Fruit fly (Drosophila melanogaster) whole organism, wandering third instar larva: ENCODE measurements around the gene CG3638.

Experiments used
- Abd-B ChIP-seq: fragments of >200 bp; optimal IDR thresholded peaks from 2 replicates; lab custom pipeline; 2017; ENCODE audit warnings: missing biosample characterization, missing genetic modification characterization
- CG32264 ChIP-seq: fragments of 200-800 bp; sonication (Bioruptor generic); optimal IDR thresholded peaks from 2 replicates; lab custom pipeline; 2016; ENCODE audit warnings: missing biosample characterization, missing genetic modification characterization
- CG9705 ChIP-seq: fragments of 200-800 bp; sonication (Bioruptor generic); optimal IDR thresholded peaks from 2 replicates; lab custom pipeline; 2018; ENCODE audit warnings: missing biosample characterization, mild to moderate bottlenecking, missing genetic modification characterization
- CrebA ChIP-seq: fragments of 200-800 bp; sonication (Bioruptor generic); optimal IDR thresholded peaks from 2 replicates; lab custom pipeline; 2016; ENCODE audit warnings: missing biosample characterization, mild to moderate bottlenecking, missing genetic modification characterization, borderline replicate concordance
- Dfd ChIP-seq: fragments of >200 bp; optimal IDR thresholded peaks from 2 replicates; lab custom pipeline; 2017; ENCODE audit warnings: missing biosample characterization, missing genetic modification characterization
- Dif ChIP-seq: fragments of 200-275, 200-300 bp; sonication (Bioruptor generic); optimal IDR thresholded peaks from 2 replicates; lab custom pipeline; 2018; ENCODE audit warnings: missing biosample characterization, missing genetic modification characterization; ENCODE audit not compliant: partially characterized antibody
- GATAd ChIP-seq: sonication (Bioruptor generic); optimal IDR thresholded peaks from 2 replicates; lab custom pipeline; 2016; ENCODE audit warnings: missing biosample characterization, missing genetic modification characterization
- HLH106 ChIP-seq: fragments of 200-800 bp; optimal IDR thresholded peaks from 3 replicates; lab custom pipeline; 2019; ENCODE audit warnings: missing biosample characterization, mild to moderate bottlenecking, missing genetic modification characterization, moderate library complexity
- Hnf4 ChIP-seq: fragments of 200-800 bp; sonication (Bioruptor generic); optimal IDR thresholded peaks from 2 replicates; lab custom pipeline; 2016; ENCODE audit warnings: missing biosample characterization, mild to moderate bottlenecking, missing genetic modification characterization
- Hr78 ChIP-seq: fragments of >200 bp; optimal IDR thresholded peaks from 2 replicates; lab custom pipeline; 2017; ENCODE audit warnings: missing biosample characterization, missing genetic modification characterization
- Hr83 ChIP-seq: fragments of 200-300 bp; sonication (Bioruptor generic); optimal IDR thresholded peaks from 2 replicates; lab custom pipeline; 2016; ENCODE audit warnings: missing biosample characterization, mild to moderate bottlenecking, missing genetic modification characterization, moderate library complexity; ENCODE audit not compliant: poor library complexity, severe bottlenecking
- Jra ChIP-seq: sonication (Bioruptor generic); optimal IDR thresholded peaks from 2 replicates; lab custom pipeline; 2016; ENCODE audit warnings: missing biosample characterization, missing genetic modification characterization
- Mio ChIP-seq: sonication (Bioruptor generic); optimal IDR thresholded peaks from 2 replicates; lab custom pipeline; 2016; ENCODE audit warnings: missing biosample characterization, missing genetic modification characterization
- Myc ChIP-seq: fragments of >200 bp; optimal IDR thresholded peaks from 2 replicates; lab custom pipeline; 2017
- N ChIP-seq: fragments of >200 bp; optimal IDR thresholded peaks from 2 replicates; lab custom pipeline; 2018; ENCODE audit warnings: missing biosample characterization, missing external identifiers, missing genetic modification characterization
- OdsH ChIP-seq: fragments of 200-800 bp; sonication (Bioruptor generic); optimal IDR thresholded peaks from 2 replicates; lab custom pipeline; 2016; ENCODE audit warnings: missing biosample characterization, mild to moderate bottlenecking, missing genetic modification characterization
- Rel ChIP-seq, 2 experiments: fragments of 200-800 bp; sonication (Bioruptor generic) in 1 of 2; optimal IDR thresholded peaks; 2 replicates in 1 of 2; 3 replicates in 1 of 2; lab custom pipeline; 2016 to 2019; ENCODE audit warnings: mild to moderate bottlenecking in 2 of 2, missing biosample characterization in 2 of 2, missing genetic modification characterization in 2 of 2, moderate library complexity in 1 of 2
- Sp1 ChIP-seq: fragments of 200-800 bp; sonication (Bioruptor generic); optimal IDR thresholded peaks from 3 replicates; lab custom pipeline; 2019; ENCODE audit warnings: missing biosample characterization, mild to moderate bottlenecking, missing genetic modification characterization, moderate library complexity
- Vsx2 ChIP-seq: fragments of 200-300, 225-300 bp; sonication (Bioruptor generic); optimal IDR thresholded peaks from 2 replicates; lab custom pipeline; 2018; ENCODE audit warnings: missing biosample characterization, missing genetic modification characterization; ENCODE audit not compliant: partially characterized antibody
- br ChIP-seq: fragments of 200-800 bp; sonication (Bioruptor generic); optimal IDR thresholded peaks from 2 replicates; lab custom pipeline; 2016; ENCODE audit warnings: missing biosample characterization, missing genetic modification characterization
- brk ChIP-seq: fragments of 200-800 bp; sonication (Bioruptor generic); optimal IDR thresholded peaks from 2 replicates; lab custom pipeline; 2016; ENCODE audit warnings: missing biosample characterization, mild to moderate bottlenecking, missing genetic modification characterization
- dl ChIP-seq, 2 experiments: fragments of 175-275, 200-275 bp in 1 of 2; fragments of 200-275 bp in 1 of 2; sonication (Bioruptor generic); optimal IDR thresholded peaks; lab custom pipeline; 2018; ENCODE audit warnings: mild to moderate bottlenecking in 2 of 2, missing biosample characterization in 2 of 2, missing genetic modification characterization in 2 of 2, moderate library complexity in 2 of 2; ENCODE audit not compliant: partially characterized antibody in 2 of 2, insufficient read depth in 1 of 2
- dmrt93B ChIP-seq: fragments of 200-800 bp; sonication (Bioruptor generic); optimal IDR thresholded peaks from 2 replicates; lab custom pipeline; 2018; ENCODE audit warnings: missing biosample characterization, mild to moderate bottlenecking, missing genetic modification characterization
- dsf ChIP-seq: sonication (Bioruptor generic); optimal IDR thresholded peaks from 2 replicates; lab custom pipeline; 2016; ENCODE audit warnings: missing biosample characterization, missing genetic modification characterization, borderline replicate concordance
- ey ChIP-seq: fragments of 200-800 bp; sonication (Bioruptor generic); optimal IDR thresholded peaks from 2 replicates; lab custom pipeline; 2016; ENCODE audit warnings: missing biosample characterization, missing genetic modification characterization
- foxo ChIP-seq, 2 experiments: fragments of 200-800 bp; sonication (Bioruptor generic); optimal IDR thresholded peaks; 2 replicates in 1 of 2; 3 replicates in 1 of 2; lab custom pipeline; 2016 to 2017; ENCODE audit warnings: missing biosample characterization in 2 of 2, missing genetic modification characterization in 2 of 2
- fru ChIP-seq: fragments of 200-800 bp; sonication (Bioruptor generic); optimal IDR thresholded peaks from 3 replicates; lab custom pipeline; 2016; ENCODE audit warnings: missing biosample characterization, mild to moderate bottlenecking, missing genetic modification characterization
- h ChIP-seq: fragments of 200-800 bp; sonication (Bioruptor generic); optimal IDR thresholded peaks from 3 replicates; lab custom pipeline; 2016; ENCODE audit warnings: missing biosample characterization, mild to moderate bottlenecking, missing genetic modification characterization
- jim ChIP-seq: fragments of 175-275, 200-325 bp; sonication (Bioruptor generic); optimal IDR thresholded peaks from 2 replicates; lab custom pipeline; 2016; ENCODE audit warnings: missing biosample characterization, mild to moderate bottlenecking, missing genetic modification characterization
- lola ChIP-seq: fragments of >200 bp; optimal IDR thresholded peaks from 2 replicates; lab custom pipeline; 2017; ENCODE audit warnings: missing biosample characterization, missing genetic modification characterization
- pan ChIP-seq: fragments of >200 bp; optimal IDR thresholded peaks from 2 replicates; lab custom pipeline; 2017
- psq ChIP-seq: fragments of 200-800 bp; sonication (Bioruptor generic); optimal IDR thresholded peaks from 3 replicates; lab custom pipeline; 2017; ENCODE audit warnings: missing biosample characterization, mild to moderate bottlenecking, missing genetic modification characterization, moderate library complexity
- rgr ChIP-seq: fragments of 200-800 bp; sonication (Bioruptor generic); optimal IDR thresholded peaks from 3 replicates; lab custom pipeline; 2016; ENCODE audit warnings: missing biosample characterization, mild to moderate bottlenecking, missing genetic modification characterization
- sage ChIP-seq: fragments of 200-800 bp; sonication (Bioruptor generic); optimal IDR thresholded peaks from 2 replicates; lab custom pipeline; 2016; ENCODE audit warnings: missing biosample characterization, mild to moderate bottlenecking, missing genetic modification characterization
- sv ChIP-seq: fragments of 200-800 bp; sonication (Bioruptor generic); optimal IDR thresholded peaks from 3 replicates; lab custom pipeline; 2016; ENCODE audit warnings: missing biosample characterization, missing genetic modification characterization
- tai ChIP-seq: sonication (Bioruptor generic); optimal IDR thresholded peaks from 2 replicates; lab custom pipeline; 2016; ENCODE audit warnings: missing biosample characterization, missing genetic modification characterization
- usp ChIP-seq: fragments of >200 bp; optimal IDR thresholded peaks from 2 replicates; lab custom pipeline; 2017; ENCODE audit warnings: missing biosample characterization, missing genetic modification characterization
- woc ChIP-seq: sonication (Bioruptor generic); optimal IDR thresholded peaks from 2 replicates; lab custom pipeline; 2016; ENCODE audit warnings: missing biosample characterization, mild to moderate bottlenecking, missing genetic modification characterization

CG3638 gene

DNA sequence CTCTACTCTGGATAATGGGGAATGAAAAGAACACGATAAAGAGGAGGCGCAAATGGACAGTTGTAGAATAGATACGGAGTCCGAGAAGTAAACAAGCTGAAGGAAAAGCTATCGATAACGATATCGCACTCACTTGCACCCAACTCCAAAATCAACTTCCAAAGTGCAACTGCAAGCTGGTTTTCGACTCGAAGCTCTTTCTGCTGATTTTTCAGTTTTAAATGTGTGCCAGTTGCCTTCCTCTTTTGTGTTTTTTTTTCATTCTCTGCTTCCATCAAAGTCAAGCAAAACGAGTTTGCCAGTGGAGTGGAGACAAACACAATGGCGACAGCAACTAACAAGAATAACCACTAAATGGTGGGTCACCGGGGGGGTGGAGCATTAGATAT is 872 bp downstream of the CG3638 start:
- TF ChIP-seq lola (GFP tag; lab: Kevin White, UChicago) (no peak), woc (peak; percentile 20), psq (GFP tag; lab: Kevin White, UChicago) (peak; percentile 9)

DNA sequence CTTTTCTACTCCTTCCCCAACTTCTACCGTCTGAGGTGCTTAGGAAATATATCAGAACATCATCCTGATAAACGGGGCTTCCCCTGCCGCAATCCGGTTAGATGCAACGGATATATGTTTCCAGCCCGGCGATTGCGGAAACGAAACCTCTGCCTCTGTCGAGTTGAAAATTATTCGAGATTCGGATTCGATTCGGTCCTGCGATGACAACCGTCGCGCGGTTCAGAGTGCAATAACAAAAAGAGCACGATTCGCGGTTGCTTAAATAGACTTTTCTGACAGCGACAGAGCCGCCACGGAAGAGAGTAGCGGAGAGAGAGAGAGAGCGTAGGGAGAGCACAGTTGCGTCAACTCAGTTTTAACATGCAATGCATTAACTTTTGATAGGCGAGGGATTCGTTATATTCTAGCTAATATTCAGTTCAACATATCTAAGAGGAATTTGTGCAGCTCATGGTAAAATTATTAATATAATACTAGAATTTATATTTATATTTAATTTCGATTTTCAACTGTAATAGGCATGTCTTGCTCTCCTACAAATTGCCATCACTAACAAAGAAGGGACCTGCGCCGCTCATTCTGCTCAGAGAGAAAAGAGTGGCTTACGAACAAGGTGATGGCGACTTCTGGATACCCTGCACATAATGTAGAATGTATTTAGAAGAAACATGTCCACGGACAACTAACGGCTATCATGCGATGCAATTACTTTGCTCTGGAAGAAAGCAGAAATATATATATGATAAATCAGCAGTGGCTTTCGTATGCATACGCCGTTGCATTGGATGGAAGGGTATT is 1.5 kb downstream of the CG3638 start:
- no peak for TF ChIP-seq tai
- peak; percentile 86 for TF ChIP-seq br (GFP tag; lab: Kevin White, UChicago)
- peak; percentile 77 for TF ChIP-seq ey (GFP tag; lab: Kevin White, UChicago)
- TF ChIP-seq Hnf4 (GFP tag; lab: Kevin White, UChicago) = peak; percentile 69
- TF ChIP-seq foxo (GFP tag; optimal IDR thresholded peaks at IDR 0.05; lab: Kevin White, UChicago) = peak; percentile 13 to 75
- no peak for TF ChIP-seq Myc (lab: Kevin White, UChicago)
- peak; percentile 40 for TF ChIP-seq CG9705
- peak; percentile 76 for TF ChIP-seq Sp1 (GFP tag; lab: Kevin White, UChicago)
- peak; percentile 60 for TF ChIP-seq OdsH (GFP tag; lab: Kevin White, UChicago)
- peak; percentile 32 for TF ChIP-seq sv (GFP tag; lab: Kevin White, UChicago)
- peak; percentile 33 for TF ChIP-seq Jra
- no peak for TF ChIP-seq Vsx2
- no peak for TF ChIP-seq brk
- no peak for TF ChIP-seq Hr83 (GFP tag; lab: Kevin White, UChicago)
- no peak for TF ChIP-seq jim (GFP tag; lab: Kevin White, UChicago)
- TF ChIP-seq HLH106 (tag; lab: Kevin White, UChicago) = peak; percentile 82
- peak; percentile 86 for TF ChIP-seq psq (GFP tag; lab: Kevin White, UChicago)
- no peak for TF ChIP-seq usp (GFP tag; lab: Kevin White, UChicago)
- TF ChIP-seq pan (lab: Kevin White, UChicago) = no peak
- TF ChIP-seq Mio (GFP tag; lab: Kevin White, UChicago) = no peak
- no peak for TF ChIP-seq Abd-B (GFP tag; lab: Kevin White, UChicago)
- TF ChIP-seq GATAd = no peak
- peak; percentile 74 for TF ChIP-seq rgr (GFP tag; lab: Kevin White, UChicago)
- TF ChIP-seq dsf (GFP tag; lab: Kevin White, UChicago) = peak; percentile 61
- no peak for TF ChIP-seq N (GFP tag; lab: Kevin White, UChicago)
- TF ChIP-seq Hr78 = no peak
- peak; percentile 23 to 65 for TF ChIP-seq dl (GFP tag; optimal IDR thresholded peaks at IDR 0.05; lab: Kevin White, UChicago; ENCODE audit: insufficient read depth in 1 of 2, partially characterized antibody in 2 of 2)
- TF ChIP-seq h (GFP tag; lab: Kevin White, UChicago) = peak; percentile 83
- peak; percentile 63 for TF ChIP-seq sage (GFP tag; lab: Kevin White, UChicago)
- peak; percentile 92 for TF ChIP-seq woc
- TF ChIP-seq fru (GFP tag; lab: Kevin White, UChicago) = peak; percentile 89
- TF ChIP-seq CG32264 (GFP tag; lab: Kevin White, UChicago) = peak; percentile 66
- no peak for TF ChIP-seq CrebA (GFP tag; lab: Kevin White, UChicago)
- no peak for TF ChIP-seq lola (GFP tag; lab: Kevin White, UChicago)
- TF ChIP-seq dmrt93B (GFP tag; lab: Kevin White, UChicago) = peak; percentile 74
- TF ChIP-seq Rel (GFP tag; optimal IDR thresholded peaks at IDR 0.05; lab: Kevin White, UChicago) = peak; percentile 53
- peak; percentile 76 for TF ChIP-seq Rel (tag; optimal IDR thresholded peaks at IDR 0.05; lab: Kevin White, UChicago)
- TF ChIP-seq Dfd (GFP tag; lab: Kevin White, UChicago) = no peak
- TF ChIP-seq Dif (GFP tag; lab: Kevin White, UChicago) = peak; percentile 67
